Worm (Caenorhabditis elegans) whole organism, L1 larva: ENCODE data around the gene C14E2.5.
A peak's percentile ranks its signal among the peaks of the same experiment; 100 is the strongest.

Experiments
- ceh-8 ChIP-seq: fragments of 200-800 bp; sonication (Bioruptor generic); optimal IDR thresholded peaks from 2 replicates; lab custom pipeline; 2018; ENCODE audit warnings: mild to moderate bottlenecking, missing genetic modification characterization, moderate library complexity, missing compliant biosample characterization
- jun-1 ChIP-seq: fragments of 150-350 bp; optimal IDR thresholded peaks from 2 replicates; lab custom pipeline; 2014; ENCODE audit warnings: missing biosample characterization, missing genetic modification reagents, missing genetic modification characterization
- snpc-4 ChIP-seq: fragments of 150-350 bp; optimal IDR thresholded peaks from 2 replicates; lab custom pipeline; 2014; ENCODE audit warnings: missing biosample characterization, missing genetic modification characterization

C14E2.5 gene

DNA sequence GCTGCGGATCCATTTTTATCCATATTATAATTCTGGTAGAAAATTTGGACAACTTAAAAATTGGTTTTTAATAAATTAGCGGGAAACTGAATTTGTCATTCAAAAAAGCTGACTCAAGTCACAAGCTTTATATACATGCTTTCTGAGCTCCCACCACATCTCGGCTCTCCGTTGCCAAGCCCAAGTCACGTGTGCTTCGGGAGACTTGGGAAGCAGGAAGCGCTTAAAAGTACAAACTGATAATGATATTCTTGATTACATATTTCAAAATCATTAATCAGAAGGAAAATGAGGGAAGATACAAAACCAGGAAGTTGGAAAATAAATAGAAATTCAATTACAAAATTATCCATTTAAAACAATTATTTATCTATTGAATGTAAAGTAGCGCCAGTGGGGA, 47.2 kb downstream of the C14E2.5 start, which contains the start of gene elc-2:
Gene elc-2 (minus strand): TSS at position 101 of the 400 bp plus-strand sequence.
- TF ChIP-seq jun-1 (tag; lab: Kevin White, UChicago) (no peak), ceh-8 (peak; percentile 56), snpc-4 (no peak)
